Worm (Caenorhabditis elegans) whole organism, early embryonic: ENCODE data around the gene math-40.

Experiments
- aly-1 ChIP-seq: sonication (generic microtip); optimal IDR thresholded peaks from 2 replicates; lab custom pipeline; 2016; ENCODE audit warnings: missing genetic modification characterization, missing compliant biosample characterization
- ama-1 ChIP-seq: fragments of 150-350 bp; optimal IDR thresholded peaks from 2 replicates; lab custom pipeline; 2014
- ceh-36 ChIP-seq: sonication (generic microtip); optimal IDR thresholded peaks from 2 replicates; lab custom pipeline; 2016; ENCODE audit warnings: missing genetic modification characterization, inconsistent platforms, missing compliant biosample characterization
- flt-1 ChIP-seq: fragments of 200-800 bp; sonication (Bioruptor generic); IDR thresholded peaks from 2 replicates; pipeline ENCODE4 v1.3.6; 2022; ENCODE audit warnings: missing genetic modification characterization, missing compliant biosample characterization
- hmg-4 ChIP-seq: fragments of 200-800 bp; sonication (Bioruptor generic); optimal IDR thresholded peaks from 2 replicates; lab custom pipeline; 2018; ENCODE audit warnings: mild to moderate bottlenecking, missing genetic modification characterization, missing compliant biosample characterization
- hnd-1 ChIP-seq: sonication (generic microtip); optimal IDR thresholded peaks from 2 replicates; lab custom pipeline; 2016; ENCODE audit warnings: missing genetic modification characterization, missing compliant biosample characterization
- pes-1 ChIP-seq: fragments of 200-800 bp; sonication (Bioruptor generic); IDR thresholded peaks from 2 replicates; pipeline ENCODE4 v1.3.6; 2022; ENCODE audit warnings: missing genetic modification reagents, missing genetic modification characterization, missing compliant biosample characterization
- scrt-1 ChIP-seq: fragments of 200-800 bp; sonication (Bioruptor generic); IDR thresholded peaks from 2 replicates; pipeline ENCODE4 v1.3.6; 2022; ENCODE audit warnings: missing genetic modification characterization, missing compliant biosample characterization
- sea-1 ChIP-seq: fragments of 200-800 bp; sonication (Bioruptor generic); conservative IDR thresholded peaks from 2 replicates; pipeline ENCODE4 v1.3.6; 2022; ENCODE audit warnings: missing genetic modification characterization, missing compliant biosample characterization
- tbx-11 ChIP-seq: fragments of 200-800 bp; sonication (Bioruptor generic); IDR thresholded peaks from 2 replicates; pipeline ENCODE4 v1.3.6; 2022; ENCODE audit warnings: missing genetic modification characterization, missing compliant biosample characterization
- tbx-37 ChIP-seq: fragments of 200-800 bp; sonication (Bioruptor generic); conservative IDR thresholded peaks from 2 replicates; pipeline ENCODE4 v1.3.6; 2022; ENCODE audit warnings: missing genetic modification reagents, missing genetic modification characterization, missing compliant biosample characterization
- tra-4 ChIP-seq: sonication (generic microtip); optimal IDR thresholded peaks from 2 replicates; lab custom pipeline; 2017; ENCODE audit warnings: missing genetic modification characterization, missing compliant biosample characterization

ce11 chrII:1875658-1876057 lies 45.2 kb downstream of the math-40 start, which contains the start of gene math-13:
- TF ChIP-seq ceh-36 (tag; lab: Kevin White, UChicago): no peak
- no peak for TF ChIP-seq scrt-1 (GFP tag; lab: Robert Waterston, UW)
- TF ChIP-seq tbx-37 (GFP tag; lab: Robert Waterston, UW): no peak
- no peak for TF ChIP-seq tra-4
- TF ChIP-seq hnd-1: no peak
- TF ChIP-seq sea-1 (GFP tag; lab: Robert Waterston, UW): no peak
- TF ChIP-seq ama-1 (lab: Kevin White, UChicago): no peak
- TF ChIP-seq hmg-4 (GFP tag; lab: Kevin White, UChicago): no peak
- no peak for TF ChIP-seq flt-1 (GFP tag; lab: Robert Waterston, UW)
- no peak for TF ChIP-seq pes-1 (GFP tag; lab: Robert Waterston, UW)
- TF ChIP-seq aly-1 (tag; lab: Kevin White, UChicago): no peak
- TF ChIP-seq tbx-11: no peak
